Fruit fly (Drosophila melanogaster) whole organism, embryonic: Measurements from ENCODE around the gene CG15332.

Experiments used
- Abd-B ChIP-seq: fragments of 200-800 bp; sonication (Bioruptor generic); optimal IDR thresholded peaks from 2 replicates; lab custom pipeline; 2018; ENCODE audit warnings: missing biosample characterization, mild to moderate bottlenecking, missing genetic modification characterization, moderate library complexity
- Ada2b ChIP-seq: fragments of 200-800 bp; sonication (Bioruptor generic); IDR thresholded peaks from 2 replicates; pipeline ENCODE4 v1.3.6; 2022; ENCODE audit warnings: missing biosample characterization, missing genetic modification characterization
- Awh ChIP-seq: fragments of 200-800 bp; sonication (Bioruptor generic); IDR thresholded peaks from 2 replicates; pipeline ENCODE4, ENCODE4 v1.3.6; 2022; ENCODE audit warnings: missing biosample characterization, missing genetic modification characterization
- BEAF-32 ChIP-seq: fragments of 200-800 bp; sonication (Bioruptor generic); optimal IDR thresholded peaks from 3 replicates; lab custom pipeline; 2017; ENCODE audit warnings: missing biosample characterization, missing genetic modification characterization, mild to moderate bottlenecking, moderate library complexity, missing genetic modification reagents
- Bgb ChIP-seq: fragments of 200-800 bp; sonication (Bioruptor generic); IDR thresholded peaks from 2 replicates; pipeline ENCODE4 v1.3.6; 2022; ENCODE audit warnings: missing biosample characterization, missing genetic modification characterization; ENCODE audit not compliant: partially characterized antibody
- CG10321 ChIP-seq: fragments of 200-800 bp; sonication (Bioruptor generic); IDR thresholded peaks from 2 replicates; pipeline ENCODE4 v1.3.6; 2022; ENCODE audit warnings: missing biosample characterization, missing genetic modification characterization
- CG1233 ChIP-seq: fragments of 200-800 bp; sonication (Bioruptor generic); optimal IDR thresholded peaks from 4 replicates; lab custom pipeline; 2018; ENCODE audit warnings: missing biosample characterization, mild to moderate bottlenecking, missing genetic modification characterization
- CG14965 ChIP-seq: fragments of 200-800 bp; sonication (Bioruptor generic); optimal IDR thresholded peaks from 2 replicates; lab custom pipeline; 2016; ENCODE audit warnings: missing biosample characterization, missing genetic modification characterization, borderline replicate concordance
- CG16813 ChIP-seq: fragments of 200-800 bp; sonication (Bioruptor generic); IDR thresholded peaks from 3 replicates; pipeline ENCODE4 v1.3.6; 2022; ENCODE audit warnings: missing biosample characterization, missing genetic modification characterization; ENCODE audit not compliant: partially characterized antibody
- CG16815 ChIP-seq: fragments of 200-800 bp; sonication (Bioruptor generic); optimal IDR thresholded peaks from 3 replicates; lab custom pipeline; 2017; ENCODE audit warnings: missing biosample characterization, mild to moderate bottlenecking, missing genetic modification characterization
- CG17328 ChIP-seq: fragments of 200-800 bp; sonication (Bioruptor generic); IDR thresholded peaks from 2 replicates; pipeline ENCODE4 v1.3.6; 2022; ENCODE audit warnings: missing biosample characterization, missing genetic modification characterization
- CG17385 ChIP-seq: fragments of 200-800 bp; sonication (Bioruptor generic); optimal IDR thresholded peaks from 3 replicates; lab custom pipeline; 2018; ENCODE audit warnings: missing biosample characterization, mild to moderate bottlenecking, missing genetic modification characterization
- CG2129 ChIP-seq: fragments of 200-800 bp; sonication (Bioruptor generic); IDR thresholded peaks from 2 replicates; pipeline ENCODE4 v1.3.6; 2022; ENCODE audit warnings: missing biosample characterization, missing genetic modification characterization; ENCODE audit not compliant: partially characterized antibody
- CG30431 ChIP-seq: fragments of 200-800 bp; sonication (Bioruptor generic); optimal IDR thresholded peaks from 2 replicates; lab custom pipeline; 2017; ENCODE audit warnings: missing biosample characterization, missing genetic modification characterization
- CG32767 ChIP-seq: fragments of 200-800 bp; sonication (Bioruptor generic); IDR thresholded peaks from 2 replicates; pipeline ENCODE4 v1.3.6; 2022; ENCODE audit warnings: missing biosample characterization, missing genetic modification characterization
- CG33213 ChIP-seq: fragments of 200-800 bp; sonication (Bioruptor generic); optimal IDR thresholded peaks from 3 replicates; lab custom pipeline; 2016; ENCODE audit warnings: missing biosample characterization, missing genetic modification characterization
- CG42726 ChIP-seq: fragments of 200-800 bp; sonication (Bioruptor generic); IDR thresholded peaks from 2 replicates; pipeline ENCODE4 v1.3.6; 2022; ENCODE audit warnings: missing biosample characterization, missing genetic modification characterization; ENCODE audit not compliant: partially characterized antibody
- CG4617 ChIP-seq: fragments of 200-800 bp; sonication (Bioruptor generic); optimal IDR thresholded peaks from 3 replicates; lab custom pipeline; 2016; ENCODE audit warnings: missing biosample characterization, missing genetic modification characterization, borderline replicate concordance
- CG6272 ChIP-seq: fragments of 200-800 bp; sonication (Bioruptor generic); IDR thresholded peaks from 2 replicates; pipeline ENCODE4 v1.3.6; 2022; ENCODE audit warnings: missing biosample characterization, missing genetic modification characterization
- CG6654 ChIP-seq: fragments of 200-800 bp; sonication (Bioruptor generic); optimal IDR thresholded peaks from 2 replicates; lab custom pipeline; 2017; ENCODE audit warnings: missing biosample characterization, mild to moderate bottlenecking, missing genetic modification characterization
- CG6765 ChIP-seq: fragments of 200-800 bp; sonication (Bioruptor generic); optimal IDR thresholded peaks from 3 replicates; lab custom pipeline; 2017; ENCODE audit warnings: missing biosample characterization, mild to moderate bottlenecking, missing genetic modification characterization
- CrebB ChIP-seq: fragments of 200-800 bp; sonication (Bioruptor generic); optimal IDR thresholded peaks from 3 replicates; lab custom pipeline; 2018; ENCODE audit warnings: missing biosample characterization, mild to moderate bottlenecking, missing genetic modification characterization
- D ChIP-seq, 2 experiments: fragments of 200-800 bp in 1 of 2; fragments of >200 bp in 1 of 2; sonication (Bioruptor generic) in 1 of 2; optimal IDR thresholded peaks; 2 replicates in 1 of 2; 3 replicates in 1 of 2; lab custom pipeline; 2017; ENCODE audit warnings: mild to moderate bottlenecking in 1 of 2, missing biosample characterization in 1 of 2, missing genetic modification characterization in 1 of 2, missing genetic modification reagents in 1 of 2
- Dad ChIP-seq: fragments of 200-800 bp; sonication (Bioruptor generic); optimal IDR thresholded peaks from 3 replicates; lab custom pipeline; 2016; ENCODE audit warnings: missing biosample characterization, missing genetic modification characterization
- Deaf1 ChIP-seq: fragments of 200-800 bp; optimal IDR thresholded peaks from 3 replicates; lab custom pipeline; 2019; ENCODE audit warnings: missing biosample characterization, mild to moderate bottlenecking, missing genetic modification characterization, moderate library complexity
- Dip3 ChIP-seq: fragments of 200-800 bp; sonication (Bioruptor generic); optimal IDR thresholded peaks from 3 replicates; lab custom pipeline; 2016; ENCODE audit warnings: missing biosample characterization, missing genetic modification characterization
- Dp ChIP-seq: fragments of 200-800 bp; sonication (Bioruptor generic); optimal IDR thresholded peaks from 2 replicates; lab custom pipeline; 2018; ENCODE audit warnings: missing biosample characterization, mild to moderate bottlenecking, missing genetic modification characterization, moderate library complexity
- Gsc ChIP-seq: fragments of 200-800 bp; sonication (Bioruptor generic); IDR thresholded peaks from 2 replicates; pipeline ENCODE4 v1.3.6; 2022; ENCODE audit warnings: missing biosample characterization, missing genetic modification characterization
- HLH3B ChIP-seq: fragments of 200-800 bp; sonication (Bioruptor generic); IDR thresholded peaks from 2 replicates; pipeline ENCODE4 v1.3.6; 2022; ENCODE audit warnings: missing biosample characterization, missing genetic modification characterization
- Jarid2 ChIP-seq: fragments of 200-800 bp; sonication (Bioruptor generic); optimal IDR thresholded peaks from 3 replicates; lab custom pipeline; 2017; ENCODE audit warnings: mild to moderate bottlenecking, missing biosample characterization, missing genetic modification reagents, missing genetic modification characterization
- Meics ChIP-seq: fragments of 200-800 bp; sonication (Bioruptor generic); optimal IDR thresholded peaks from 2 replicates; lab custom pipeline; 2017; ENCODE audit warnings: missing biosample characterization, mild to moderate bottlenecking, missing genetic modification characterization
- NC2β ChIP-seq: fragments of 200-800 bp; sonication (Bioruptor generic); optimal IDR thresholded peaks from 2 replicates; lab custom pipeline; 2016; ENCODE audit warnings: missing biosample characterization, missing genetic modification characterization
- Taf1 ChIP-seq: fragments of 200-800 bp; sonication (Bioruptor generic); IDR thresholded peaks from 2 replicates; pipeline ENCODE4 v1.3.6; 2022; ENCODE audit warnings: missing biosample characterization, missing genetic modification characterization
- Tbp ChIP-seq: fragments of >200 bp; optimal IDR thresholded peaks from 2 replicates; lab custom pipeline; 2018; ENCODE audit warnings: missing biosample characterization, missing genetic modification characterization
- al ChIP-seq: fragments of 200-800 bp; sonication (Bioruptor generic); IDR thresholded peaks from 2 replicates; pipeline ENCODE4 v1.3.6; 2022; ENCODE audit warnings: missing biosample characterization, missing genetic modification characterization
- aop ChIP-seq: fragments of 200-800 bp; sonication (Bioruptor generic); IDR thresholded peaks from 2 replicates; pipeline ENCODE4 v1.3.6; 2022; ENCODE audit warnings: missing biosample characterization, missing genetic modification characterization
- cg ChIP-seq: fragments of 200-800 bp; sonication (Bioruptor generic); optimal IDR thresholded peaks from 3 replicates; lab custom pipeline; 2019; ENCODE audit warnings: missing biosample characterization, mild to moderate bottlenecking, missing genetic modification characterization, moderate library complexity
- eyg ChIP-seq: fragments of 200-800 bp; sonication (Bioruptor generic); optimal IDR thresholded peaks from 3 replicates; lab custom pipeline; 2016; ENCODE audit warnings: missing biosample characterization, missing genetic modification characterization
- gcm ChIP-seq: fragments of 200-800 bp; sonication (Bioruptor generic); optimal IDR thresholded peaks from 2 replicates; lab custom pipeline; 2019; ENCODE audit warnings: missing biosample characterization, mild to moderate bottlenecking, missing genetic modification characterization, moderate library complexity
- gcm2 ChIP-seq: fragments of 200-800 bp; sonication (Bioruptor generic); optimal IDR thresholded peaks from 2 replicates; lab custom pipeline; 2016; ENCODE audit warnings: missing biosample characterization, missing genetic modification characterization
- jing ChIP-seq: fragments of 200-800 bp; sonication (Bioruptor generic); optimal IDR thresholded peaks from 2 replicates; lab custom pipeline; 2018; ENCODE audit warnings: missing biosample characterization, mild to moderate bottlenecking, missing genetic modification characterization
- kay ChIP-seq: fragments of 200-800 bp; sonication (Bioruptor generic); optimal IDR thresholded peaks from 2 replicates; lab custom pipeline; 2016; ENCODE audit warnings: missing biosample characterization, missing genetic modification characterization
- maf-S ChIP-seq: fragments of 200-800 bp; sonication (Bioruptor generic); optimal IDR thresholded peaks from 2 replicates; lab custom pipeline; 2016; ENCODE audit warnings: missing biosample characterization, missing genetic modification characterization
- nau ChIP-seq: fragments of 200-800 bp; sonication (Bioruptor generic); optimal IDR thresholded peaks from 3 replicates; lab custom pipeline; 2017; ENCODE audit warnings: missing biosample characterization, mild to moderate bottlenecking, missing genetic modification characterization, missing genetic modification reagents
- pzg ChIP-seq: fragments of 200-800 bp; sonication (Bioruptor generic); optimal IDR thresholded peaks from 3 replicates; lab custom pipeline; 2018; ENCODE audit warnings: missing biosample characterization, mild to moderate bottlenecking, missing genetic modification characterization, moderate library complexity
- repo ChIP-seq: fragments of 200-800 bp; sonication (Bioruptor generic); optimal IDR thresholded peaks from 2 replicates; lab custom pipeline; 2016; ENCODE audit warnings: missing biosample characterization, missing genetic modification characterization
- rib ChIP-seq: fragments of 200-800 bp; sonication (Bioruptor generic); IDR thresholded peaks from 2 replicates; pipeline ENCODE4 v1.3.6; 2022; ENCODE audit warnings: missing biosample characterization, missing genetic modification characterization
- tll ChIP-seq, 2 experiments: fragments of 200-800 bp in 1 of 2; fragments of >200 bp in 1 of 2; sonication (Bioruptor generic) in 1 of 2; optimal IDR thresholded peaks; 2 replicates each; lab custom pipeline; 2017 to 2019; ENCODE audit warnings: missing biosample characterization in 2 of 2, missing genetic modification characterization in 2 of 2, mild to moderate bottlenecking in 1 of 2, moderate library complexity in 1 of 2
- vvl ChIP-seq: fragments of 200-800 bp; sonication (Bioruptor generic); IDR thresholded peaks from 2 replicates; pipeline ENCODE4 v1.3.6; 2022; ENCODE audit warnings: missing biosample characterization, missing genetic modification characterization
- zfh2 ChIP-seq: fragments of 200-800 bp; sonication (Bioruptor generic); optimal IDR thresholded peaks from 2 replicates; lab custom pipeline; 2016; ENCODE audit warnings: missing biosample characterization, missing genetic modification characterization

CG15332 gene

DNA sequence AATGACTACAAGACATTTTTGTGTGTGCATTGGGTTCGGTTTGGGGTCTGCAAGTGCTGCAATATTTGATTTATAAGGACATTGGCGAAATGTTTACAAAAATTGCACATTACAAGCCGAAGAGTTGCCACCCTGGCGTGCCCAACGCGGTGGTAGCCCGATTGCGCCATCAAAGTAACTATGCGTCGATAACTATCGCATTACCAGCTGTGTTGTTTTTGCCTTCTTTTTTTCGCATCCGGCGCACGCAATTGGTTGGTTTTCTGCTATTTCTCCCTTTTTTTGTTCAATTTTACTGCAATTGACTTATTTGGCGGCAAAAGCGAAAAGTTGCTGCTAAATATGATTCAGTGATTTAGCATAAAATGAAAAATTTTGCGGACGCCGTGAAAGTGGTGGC, 21.1 kb downstream of the CG15332 start, which contains the start of gene RpS14b (continued):
- TF ChIP-seq pzg (GFP tag; lab: Kevin White, UChicago) (peak; percentile 77), jing (no peak), Gsc (GFP tag; lab: Robert Waterston, UW) (no peak), aop (GFP tag; lab: Robert Waterston, UW) (no peak), CG17328 (GFP tag; lab: Robert Waterston, UW) (peak; percentile 79), eyg (GFP tag; lab: Kevin White, UChicago) (peak; percentile 29), CG10321 (GFP tag; lab: Robert Waterston, UW) (peak; percentile 42; the same call in 1 of the 2 replicates), Abd-B (no peak), NC2β (GFP tag; lab: Kevin White, UChicago) (peak; percentile 70), CG32767 (GFP tag; lab: Robert Waterston, UW) (peak; percentile 51; the same call in 1 of the 2 replicates), Bgb (GFP tag; lab: Robert Waterston, UW) (peak; percentile 69), repo (peak; percentile 28), CG16813 (peak; percentile 78), CG4617 (GFP tag; lab: Kevin White, UChicago) (peak; percentile 37), CrebB (tag; lab: Kevin White, UChicago) (peak; percentile 72), D (optimal IDR thresholded peaks at IDR 0.05; lab: Kevin White, UChicago) (no peak), D (GFP tag; optimal IDR thresholded peaks at IDR 0.05; lab: Kevin White, UChicago) (no peak), CG17385 (GFP tag; lab: Kevin White, UChicago) (peak; percentile 66), rib (GFP tag; lab: Robert Waterston, UW) (peak; percentile 78), Dad (GFP tag; lab: Kevin White, UChicago) (peak; percentile 45), Meics (GFP tag; lab: Kevin White, UChicago) (peak; percentile 85), kay (GFP tag; lab: Kevin White, UChicago) (no peak), HLH3B (GFP tag; lab: Robert Waterston, UW) (peak; percentile 56), vvl (peak; percentile 79), CG16815 (GFP tag; lab: Kevin White, UChicago) (no peak), zfh2 (GFP tag; lab: Kevin White, UChicago) (peak; percentile 60), CG42726 (GFP tag; lab: Robert Waterston, UW) (peak; percentile 70; the same call in 1 of the 2 replicates), gcm (peak; percentile 18), CG14965 (GFP tag; lab: Kevin White, UChicago) (no peak), al (peak; percentile 38; the same call in 1 of the 2 replicates), Deaf1 (tag; lab: Kevin White, UChicago) (peak; percentile 7), maf-S (GFP tag; lab: Kevin White, UChicago) (peak; percentile 30), Ada2b (peak; percentile 47; the same call in 1 of the 2 replicates), CG1233 (peak; percentile 64), CG6765 (GFP tag; lab: Kevin White, UChicago) (peak; percentile 75), CG6654 (GFP tag; lab: Kevin White, UChicago) (no peak), Dip3 (peak; percentile 57), tll (GFP tag; optimal IDR thresholded peaks at IDR 0.05; lab: Kevin White, UChicago) (no peak), Awh (GFP tag; lab: Robert Waterston, UW) (no peak), gcm2 (peak; percentile 55), Dp (GFP tag; lab: Kevin White, UChicago) (peak; percentile 19), cg (GFP tag; lab: Kevin White, UChicago) (peak; percentile 10), Taf1 (GFP tag; lab: Robert Waterston, UW) (no peak), Tbp (GFP tag; lab: Kevin White, UChicago) (no peak), CG33213 (peak; percentile 66), CG2129 (GFP tag; lab: Robert Waterston, UW) (peak; percentile 32), BEAF-32 (GFP tag; lab: Kevin White, UChicago) (peak; percentile 81), CG30431 (no peak), nau (GFP tag; lab: Kevin White, UChicago) (peak; percentile 53), Jarid2 (peak; percentile 29), CG6272 (GFP tag; lab: Robert Waterston, UW) (peak; percentile 41; the same call in 1 of the 2 replicates)
